Fruit fly (Drosophila melanogaster) whole organism, embryonic: Measurements from ENCODE around the gene MICAL-like.

Experiments
- Adf1 ChIP-seq: fragments of 200-800 bp; sonication (Bioruptor generic); IDR thresholded peaks from 2 replicates; pipeline ENCODE4 v1.3.6; 2022; ENCODE audit warnings: missing biosample characterization, missing genetic modification characterization
- CG10209 ChIP-seq: fragments of 200-800 bp; sonication (Bioruptor generic); optimal IDR thresholded peaks from 3 replicates; lab custom pipeline; 2017; ENCODE audit warnings: missing biosample characterization, mild to moderate bottlenecking, missing genetic modification characterization, missing genetic modification reagents
- CG11560 ChIP-seq: fragments of 200-800 bp; sonication (Bioruptor generic); IDR thresholded peaks from 3 replicates; pipeline ENCODE4 v1.3.6; 2022; ENCODE audit warnings: missing biosample characterization, missing genetic modification characterization
- CG11696 ChIP-seq: fragments of 200-800 bp; sonication (Bioruptor generic); IDR thresholded peaks from 2 replicates; pipeline ENCODE4 v1.3.6; 2022; ENCODE audit warnings: missing biosample characterization, missing genetic modification characterization
- CG12659 ChIP-seq: fragments of 200-800 bp; sonication (Bioruptor generic); optimal IDR thresholded peaks from 3 replicates; lab custom pipeline; 2017; ENCODE audit warnings: mild to moderate bottlenecking, missing biosample characterization, missing genetic modification reagents, missing genetic modification characterization
- CG13296 ChIP-seq: fragments of 200-800 bp; sonication (Bioruptor generic); optimal IDR thresholded peaks from 3 replicates; lab custom pipeline; 2018; ENCODE audit warnings: missing biosample characterization, mild to moderate bottlenecking, missing genetic modification characterization
- CG14860 ChIP-seq: fragments of 200-800 bp; sonication (Bioruptor generic); IDR thresholded peaks from 3 replicates; pipeline ENCODE4 v1.3.6; 2022; ENCODE audit warnings: missing biosample characterization, missing genetic modification characterization; ENCODE audit not compliant: partially characterized antibody
- CG15479 ChIP-seq: fragments of 200-800 bp; sonication (Bioruptor generic); optimal IDR thresholded peaks from 3 replicates; lab custom pipeline; 2019; ENCODE audit warnings: missing biosample characterization, mild to moderate bottlenecking, missing genetic modification characterization, moderate library complexity
- CG17829 ChIP-seq: fragments of 200-800 bp; optimal IDR thresholded peaks from 2 replicates; lab custom pipeline; 2019; ENCODE audit warnings: missing biosample characterization, mild to moderate bottlenecking, missing genetic modification characterization, moderate library complexity
- CG18599 ChIP-seq: fragments of 200-800 bp; sonication (Bioruptor generic); optimal IDR thresholded peaks from 3 replicates; lab custom pipeline; 2017; ENCODE audit warnings: missing biosample characterization, missing genetic modification characterization, mild to moderate bottlenecking, moderate library complexity, missing genetic modification reagents
- CG2116 ChIP-seq: fragments of 200-800 bp; sonication (Bioruptor generic); optimal IDR thresholded peaks from 3 replicates; lab custom pipeline; 2018; ENCODE audit warnings: missing biosample characterization, mild to moderate bottlenecking, missing genetic modification characterization
- CG3995 ChIP-seq: fragments of 200-800 bp; sonication (Bioruptor generic); optimal IDR thresholded peaks from 3 replicates; lab custom pipeline; 2016; ENCODE audit warnings: missing biosample characterization, missing genetic modification characterization
- CG6813 ChIP-seq: fragments of 200-800 bp; sonication (Bioruptor generic); optimal IDR thresholded peaks from 2 replicates; lab custom pipeline; 2017; ENCODE audit warnings: missing biosample characterization, missing genetic modification characterization, mild to moderate bottlenecking, moderate library complexity, missing genetic modification reagents
- CG7357 ChIP-seq: fragments of 200-800 bp; sonication (Bioruptor generic); IDR thresholded peaks from 3 replicates; pipeline ENCODE4 v1.3.6; 2022; ENCODE audit warnings: missing biosample characterization, missing genetic modification characterization
- CG8359 ChIP-seq: fragments of 200-800 bp; sonication (Bioruptor generic); optimal IDR thresholded peaks from 2 replicates; lab custom pipeline; 2017; ENCODE audit warnings: missing biosample characterization, mild to moderate bottlenecking, missing genetic modification characterization, borderline replicate concordance
- CG9609 ChIP-seq: fragments of 200-800 bp; sonication (Bioruptor generic); optimal IDR thresholded peaks from 3 replicates; lab custom pipeline; 2016; ENCODE audit warnings: missing biosample characterization, missing genetic modification characterization
- CG9797 ChIP-seq: fragments of 200-800 bp; sonication (Bioruptor generic); optimal IDR thresholded peaks from 3 replicates; lab custom pipeline; 2018; ENCODE audit warnings: missing biosample characterization, mild to moderate bottlenecking, missing genetic modification characterization
- CHES-1-like ChIP-seq: fragments of 200-800 bp; sonication (Bioruptor generic); optimal IDR thresholded peaks from 2 replicates; lab custom pipeline; 2016; ENCODE audit warnings: missing biosample characterization, missing genetic modification characterization
- CTCF ChIP-seq: fragments of 200-800 bp; sonication (Bioruptor generic); optimal IDR thresholded peaks from 2 replicates; lab custom pipeline; 2017; ENCODE audit warnings: missing biosample characterization, mild to moderate bottlenecking, missing genetic modification characterization, moderate library complexity
- Chrac-16 ChIP-seq: fragments of 200-800 bp; sonication (Bioruptor generic); optimal IDR thresholded peaks from 3 replicates; lab custom pipeline; 2016; ENCODE audit warnings: missing biosample characterization, missing genetic modification characterization
- CoRest ChIP-seq: fragments of 200-800 bp; sonication (Bioruptor generic); optimal IDR thresholded peaks from 3 replicates; lab custom pipeline; 2018; ENCODE audit warnings: missing biosample characterization, mild to moderate bottlenecking, missing genetic modification characterization, moderate library complexity
- E2f2 ChIP-seq: fragments of 200-800 bp; sonication (Bioruptor generic); IDR thresholded peaks from 2 replicates; pipeline ENCODE4 v1.3.6; 2022; ENCODE audit warnings: missing biosample characterization, missing genetic modification characterization
- Fer3 ChIP-seq: fragments of 200-800 bp; sonication (Bioruptor generic); optimal IDR thresholded peaks from 2 replicates; lab custom pipeline; 2018; ENCODE audit warnings: missing biosample characterization, mild to moderate bottlenecking, missing genetic modification characterization, moderate library complexity
- H2.0 ChIP-seq: fragments of 200-800 bp; sonication (Bioruptor generic); IDR thresholded peaks from 2 replicates; pipeline ENCODE4 v1.3.6; 2022; ENCODE audit warnings: missing biosample characterization, missing genetic modification characterization
- HLH3B ChIP-seq: fragments of 200-800 bp; sonication (Bioruptor generic); IDR thresholded peaks from 2 replicates; pipeline ENCODE4 v1.3.6; 2022; ENCODE audit warnings: missing biosample characterization, missing genetic modification characterization
- Hr3 ChIP-seq: fragments of 200-800 bp; sonication (Bioruptor generic); optimal IDR thresholded peaks from 3 replicates; lab custom pipeline; 2016; ENCODE audit warnings: missing biosample characterization, missing genetic modification characterization
- Myb ChIP-seq: fragments of 200-800 bp; sonication (Bioruptor generic); optimal IDR thresholded peaks from 2 replicates; lab custom pipeline; 2016; ENCODE audit warnings: missing biosample characterization, missing genetic modification characterization
- NK7.1 ChIP-seq: fragments of 200-800 bp; sonication (Bioruptor generic); optimal IDR thresholded peaks from 3 replicates; lab custom pipeline; 2016; ENCODE audit warnings: missing biosample characterization, missing genetic modification characterization
- NfI ChIP-seq: fragments of 200-800 bp; sonication (Bioruptor generic); optimal IDR thresholded peaks from 3 replicates; lab custom pipeline; 2018; ENCODE audit warnings: missing biosample characterization, mild to moderate bottlenecking, missing genetic modification characterization, moderate library complexity
- Pdp1 ChIP-seq, 2 experiments: fragments of 200-800 bp; sonication (Bioruptor generic); optimal IDR thresholded peaks; 3 replicates each; lab custom pipeline; 2016; ENCODE audit warnings: missing biosample characterization in 2 of 2, missing genetic modification characterization in 2 of 2, mild to moderate bottlenecking in 1 of 2, moderate library complexity in 1 of 2
- bbx ChIP-seq: fragments of 200-800 bp; sonication (Bioruptor generic); IDR thresholded peaks from 2 replicates; pipeline ENCODE4 v1.3.6; 2022; ENCODE audit warnings: missing biosample characterization, missing genetic modification characterization; ENCODE audit not compliant: partially characterized antibody
- ci ChIP-seq: fragments of 200-800 bp; sonication (Bioruptor generic); IDR thresholded peaks from 3 replicates; pipeline ENCODE4 v1.3.6; 2022; ENCODE audit warnings: missing biosample characterization, missing genetic modification characterization
- ewg ChIP-seq: fragments of 200-800 bp; sonication (Bioruptor generic); optimal IDR thresholded peaks from 3 replicates; lab custom pipeline; 2017; ENCODE audit warnings: mild to moderate bottlenecking, missing biosample characterization, missing genetic modification reagents, missing genetic modification characterization
- eyg ChIP-seq: fragments of 200-800 bp; sonication (Bioruptor generic); optimal IDR thresholded peaks from 3 replicates; lab custom pipeline; 2016; ENCODE audit warnings: missing biosample characterization, missing genetic modification characterization
- fru ChIP-seq: fragments of >200 bp; optimal IDR thresholded peaks from 2 replicates; lab custom pipeline; 2017
- gem ChIP-seq: fragments of 200-800 bp; sonication (Bioruptor generic); optimal IDR thresholded peaks from 2 replicates; lab custom pipeline; 2019; ENCODE audit warnings: missing biosample characterization, mild to moderate bottlenecking, missing genetic modification characterization, moderate library complexity
- inv ChIP-seq: fragments of 200-800 bp; sonication (Bioruptor generic); IDR thresholded peaks from 2 replicates; pipeline ENCODE4 v1.3.6; 2022; ENCODE audit warnings: missing biosample characterization, missing genetic modification characterization; ENCODE audit not compliant: partially characterized antibody
- jumu ChIP-seq: fragments of 200-800 bp; sonication (Bioruptor generic); optimal IDR thresholded peaks from 3 replicates; lab custom pipeline; 2016; ENCODE audit warnings: missing biosample characterization, missing genetic modification characterization
- knrl ChIP-seq: fragments of 200-800 bp; sonication (Bioruptor generic); IDR thresholded peaks from 3 replicates; pipeline ENCODE4 v1.3.6; 2022; ENCODE audit warnings: missing biosample characterization, missing genetic modification characterization; ENCODE audit not compliant: partially characterized antibody
- lab ChIP-seq: fragments of 200-800 bp; sonication (Bioruptor generic); optimal IDR thresholded peaks from 3 replicates; lab custom pipeline; 2017; ENCODE audit warnings: missing biosample characterization, missing genetic modification characterization, mild to moderate bottlenecking, moderate library complexity, missing genetic modification reagents
- lola ChIP-seq, 3 experiments: fragments of >200 bp in 2 of 3; fragments of 200-800 bp in 1 of 3; sonication (Bioruptor generic) in 1 of 3; optimal IDR thresholded peaks; 2 replicates each; lab custom pipeline; 2017 to 2019; ENCODE audit warnings: missing biosample characterization in 3 of 3, missing genetic modification characterization in 3 of 3, mild to moderate bottlenecking in 1 of 3, moderate library complexity in 1 of 3
- p53 ChIP-seq: fragments of 200-800 bp; sonication (Bioruptor generic); optimal IDR thresholded peaks from 2 replicates; lab custom pipeline; 2016; ENCODE audit warnings: missing biosample characterization, missing genetic modification characterization
- pum ChIP-seq: fragments of 200-800 bp; sonication (Bioruptor generic); optimal IDR thresholded peaks from 2 replicates; lab custom pipeline; 2016; ENCODE audit warnings: missing biosample characterization, missing genetic modification characterization
- sens ChIP-seq: fragments of 200-800 bp; sonication (Bioruptor generic); peaks from one replicate; lab custom pipeline; 2016; ENCODE audit warnings: missing biosample characterization, missing genetic modification characterization
- sim ChIP-seq: fragments of 200-800 bp; sonication (Bioruptor generic); IDR thresholded peaks from 2 replicates; pipeline ENCODE4 v1.3.6; 2022; ENCODE audit warnings: missing biosample characterization, missing genetic modification characterization
- slou ChIP-seq: fragments of 200-800 bp; sonication (Bioruptor generic); optimal IDR thresholded peaks from 3 replicates; lab custom pipeline; 2016; ENCODE audit warnings: missing biosample characterization, missing genetic modification characterization
- sob ChIP-seq: fragments of 200-800 bp; sonication (Bioruptor generic); IDR thresholded peaks from 2 replicates; pipeline ENCODE4 v1.3.6; 2022; ENCODE audit warnings: missing biosample characterization, missing genetic modification characterization
- tna ChIP-seq: fragments of 200-800 bp; sonication (Bioruptor generic); IDR thresholded peaks from 2 replicates; pipeline ENCODE4 v1.3.6; 2022; ENCODE audit warnings: missing biosample characterization, missing genetic modification characterization; ENCODE audit not compliant: partially characterized antibody
- trem ChIP-seq: fragments of 200-800 bp; optimal IDR thresholded peaks from 3 replicates; lab custom pipeline; 2019; ENCODE audit warnings: missing biosample characterization, mild to moderate bottlenecking, missing genetic modification characterization, moderate library complexity
- unpg ChIP-seq: fragments of 200-800 bp; sonication (Bioruptor generic); optimal IDR thresholded peaks from 3 replicates; lab custom pipeline; 2018; ENCODE audit warnings: missing biosample characterization, mild to moderate bottlenecking, missing genetic modification characterization, moderate library complexity

Gene MICAL-like

dm6 chr3L:13049671-13050070 is 34.5 kb upstream of the MICAL-like start (continued):
- TF ChIP-seq CG15479 (GFP tag; lab: Kevin White, UChicago): peak; percentile 89
- peak; percentile 64 for TF ChIP-seq sens
- no peak for TF ChIP-seq CG2116 (GFP tag; lab: Kevin White, UChicago)
- no peak for TF ChIP-seq pum
- no peak for TF ChIP-seq Pdp1 (GFP tag; optimal IDR thresholded peaks at IDR 0.05; lab: Kevin White, UChicago)
- peak; percentile 36 for TF ChIP-seq gem (tag; lab: Kevin White, UChicago)
- TF ChIP-seq slou (GFP tag; lab: Kevin White, UChicago): no peak
- TF ChIP-seq CG11560 (tag; lab: Robert Waterston, UW): no peak
- TF ChIP-seq lola (GFP tag; optimal IDR thresholded peaks at IDR 0.05; lab: Kevin White, UChicago): peak in 1 of 3 experiments; percentile 54
- TF ChIP-seq CG6813: no peak
- TF ChIP-seq, all 482 proteins: peak for 38

DNA sequence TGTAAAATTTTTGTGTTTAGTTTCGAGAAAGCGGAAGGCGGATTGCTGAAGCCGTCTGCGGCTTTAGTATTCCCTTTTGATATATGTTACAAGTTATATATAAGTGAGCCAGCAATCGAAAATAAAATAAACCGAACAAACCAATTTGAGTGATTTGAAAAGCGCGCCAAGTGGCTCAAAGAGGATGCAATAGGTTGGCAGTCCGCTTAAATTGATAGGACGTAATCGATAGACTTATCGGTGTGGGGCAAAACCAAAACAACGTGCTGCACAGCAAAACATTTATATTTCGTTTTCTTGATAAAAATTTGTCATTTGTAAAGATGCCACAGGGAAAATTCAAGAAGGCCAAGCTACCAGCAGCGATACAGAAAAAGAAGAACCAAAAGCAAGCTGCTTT is 31.6 kb upstream of the MICAL-like start, which contains the start of gene CG11279:
CG11279 (plus strand) TSS at position 220 of the 400 bp plus-strand sequence.
- no peak for TF ChIP-seq CG8359 (GFP tag; lab: Kevin White, UChicago)
- no peak for TF ChIP-seq NfI (GFP tag; lab: Kevin White, UChicago)
- no peak for TF ChIP-seq CG12659 (GFP tag; lab: Kevin White, UChicago)
- TF ChIP-seq Myb (GFP tag; lab: Kevin White, UChicago): peak; percentile 0
- no peak for TF ChIP-seq Fer3 (tag; lab: Kevin White, UChicago)
- no peak for TF ChIP-seq CoRest (tag; lab: Kevin White, UChicago)
- no peak for TF ChIP-seq sim
- no peak for TF ChIP-seq CG10209
- TF ChIP-seq ewg (GFP tag; lab: Kevin White, UChicago): no peak
- no peak for TF ChIP-seq fru (lab: Kevin White, UChicago)
- peak; percentile 100 for TF ChIP-seq trem (tag; lab: Kevin White, UChicago)
- TF ChIP-seq Adf1 (GFP tag; lab: Robert Waterston, UW): no peak
- peak; percentile 66 for TF ChIP-seq tna (GFP tag; lab: Robert Waterston, UW)
- no peak for TF ChIP-seq CG13296 (GFP tag; lab: Kevin White, UChicago)
- TF ChIP-seq p53 (GFP tag; lab: Kevin White, UChicago): no peak
- TF ChIP-seq NK7.1 (GFP tag; lab: Kevin White, UChicago): no peak
- TF ChIP-seq E2f2: peak; percentile 99
- TF ChIP-seq H2.0: no peak
- TF ChIP-seq eyg (GFP tag; lab: Kevin White, UChicago): no peak
- no peak for TF ChIP-seq CG3995
- no peak for TF ChIP-seq Hr3
- no peak for TF ChIP-seq jumu (GFP tag; lab: Kevin White, UChicago)
- TF ChIP-seq bbx (GFP tag; lab: Robert Waterston, UW): peak; percentile 85
- no peak; the same call in 2 of the 3 replicates for TF ChIP-seq ci (GFP tag; lab: Robert Waterston, UW)
- TF ChIP-seq unpg: no peak
- TF ChIP-seq CG18599 (GFP tag; lab: Kevin White, UChicago): no peak
- no peak for TF ChIP-seq CHES-1-like (GFP tag; lab: Kevin White, UChicago)
- TF ChIP-seq CG9609 (GFP tag; lab: Kevin White, UChicago): no peak
- TF ChIP-seq sob (GFP tag; lab: Robert Waterston, UW): no peak; the same call in 1 of the 2 replicates
- TF ChIP-seq lab (GFP tag; lab: Kevin White, UChicago): no peak
- no peak for TF ChIP-seq Chrac-16
- TF ChIP-seq CG11696: no peak
- peak; percentile 33 for TF ChIP-seq CG17829 (tag; lab: Kevin White, UChicago)
- TF ChIP-seq CG9797 (GFP tag; lab: Kevin White, UChicago): peak; percentile 14
- no peak for TF ChIP-seq CG7357 (GFP tag; lab: Robert Waterston, UW)
- TF ChIP-seq CG11560 (tag; lab: Robert Waterston, UW): no peak
- peak; percentile 37; the same call in 1 of the 3 replicates for TF ChIP-seq knrl
- TF ChIP-seq CTCF (GFP tag; lab: Kevin White, UChicago): no peak
- TF ChIP-seq CG14860: peak; percentile 69
- TF ChIP-seq HLH3B (GFP tag; lab: Robert Waterston, UW): no peak
- TF ChIP-seq inv (GFP tag; lab: Robert Waterston, UW): peak; percentile 47; the same call in 1 of the 2 replicates
